Fruit fly (Drosophila melanogaster): ENCODE data around the gene CG14130.

Gene CG14130

DNA sequence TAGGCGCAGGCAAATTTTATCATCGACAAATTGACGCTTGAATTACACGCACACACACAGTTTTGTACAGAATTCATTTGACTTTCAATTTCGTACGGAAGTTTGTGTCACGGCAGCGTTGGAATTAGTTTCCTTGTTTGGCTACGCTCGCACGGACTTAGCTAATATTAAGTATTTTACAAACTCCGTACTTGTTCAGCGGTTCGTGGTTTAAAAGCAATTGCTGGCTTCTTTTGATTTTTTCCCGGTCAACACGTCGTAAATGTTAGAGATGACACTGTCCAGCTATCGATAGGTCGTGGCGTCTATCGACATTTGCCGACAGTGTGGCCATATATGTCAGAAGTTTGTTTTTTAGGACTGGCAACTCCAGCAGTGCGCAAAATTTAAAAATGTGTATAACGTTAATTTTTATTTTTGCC is 18.1 kb downstream of the CG14130 start, which contains the start of gene CycA:
Gene CycA, minus strand, starts transcription at position 283 of the 422 bp plus-strand sequence.
- TF ChIP-seq CG8159 (tag; optimal IDR thresholded peaks at IDR 0.05) (no peak), fd96Ca (GFP tag; IDR thresholded peaks at IDR 0.05) (no peak), CG32121 (GFP tag; IDR thresholded peaks at IDR 0.05) (no peak), rn (GFP tag; IDR thresholded peaks at IDR 0.05) (no peak), Ets98B (GFP tag; IDR thresholded peaks at IDR 0.05) (no peak), CG13204 (GFP tag; optimal IDR thresholded peaks at IDR 0.05) (no peak), Snoo (tag; optimal IDR thresholded peaks at IDR 0.05) (no peak), CG34367 (tag; optimal IDR thresholded peaks at IDR 0.05) (no peak), CG10348 (GFP tag; IDR thresholded peaks at IDR 0.05) (no peak), CG12605 (GFP tag; IDR thresholded peaks at IDR 0.05) (no peak), Pif1A (GFP tag; optimal IDR thresholded peaks at IDR 0.05) (no peak), Pif1B (GFP tag; optimal IDR thresholded peaks at IDR 0.05) (no peak), CG15710 (tag; optimal IDR thresholded peaks at IDR 0.05) (no peak), CG14655 (GFP tag; optimal IDR thresholded peaks at IDR 0.05) (no peak), EcR (GFP tag; optimal IDR thresholded peaks at IDR 0.05) (no peak)

dm6 chr3L:11836575-11837077 is 21.4 kb downstream of the CG14130 start, which contains the start of gene CG43064:
TSS of gene CG43064 (minus strand) at chr3L:11836721.
- no peak for TF ChIP-seq D1 (tag; optimal IDR thresholded peaks at IDR 0.05)
- TF ChIP-seq CG32121 (GFP tag; IDR thresholded peaks at IDR 0.05): no peak
- TF ChIP-seq CG17806 (tag; optimal IDR thresholded peaks at IDR 0.05): no peak
- TF ChIP-seq CG15710 (tag; optimal IDR thresholded peaks at IDR 0.05): no peak
- TF ChIP-seq CG12605 (GFP tag; IDR thresholded peaks at IDR 0.05): no peak

- TF ChIP-seq rn (GFP tag; IDR thresholded peaks at IDR 0.05): no peak
- TF ChIP-seq CG15710 (tag; optimal IDR thresholded peaks at IDR 0.05): no peak
- TF ChIP-seq Pif1B (GFP tag; optimal IDR thresholded peaks at IDR 0.05): no peak
- TF ChIP-seq CG9948 (tag; optimal IDR thresholded peaks at IDR 0.05): no peak
- no peak for TF ChIP-seq Pif1A (GFP tag; optimal IDR thresholded peaks at IDR 0.05)
- no peak for TF ChIP-seq CG4496 (GFP tag; IDR thresholded peaks at IDR 0.05)
- no peak for TF ChIP-seq CG32121 (GFP tag; IDR thresholded peaks at IDR 0.05)
- TF ChIP-seq fd96Ca (GFP tag; IDR thresholded peaks at IDR 0.05): no peak
- no peak for TF ChIP-seq CG34367 (tag; optimal IDR thresholded peaks at IDR 0.05)
- no peak for TF ChIP-seq CG14655 (GFP tag; optimal IDR thresholded peaks at IDR 0.05)
- TF ChIP-seq CG17806 (tag; optimal IDR thresholded peaks at IDR 0.05): no peak
- TF ChIP-seq Snoo (tag; optimal IDR thresholded peaks at IDR 0.05): no peak
- TF ChIP-seq CG10348 (GFP tag; IDR thresholded peaks at IDR 0.05): no peak
- no peak for TF ChIP-seq Ets98B (GFP tag; IDR thresholded peaks at IDR 0.05)
- TF ChIP-seq CG8159 (tag; optimal IDR thresholded peaks at IDR 0.05): no peak
- no peak for TF ChIP-seq gl (tag; optimal IDR thresholded peaks at IDR 0.05)
Measured at dm6 chr3L:11847703-11848102, 32.5 kb downstream of the CG14130 start, which contains the start of gene CG12521. TSS of gene CG12521 (minus strand) at chr3L:11847803.

DNA sequence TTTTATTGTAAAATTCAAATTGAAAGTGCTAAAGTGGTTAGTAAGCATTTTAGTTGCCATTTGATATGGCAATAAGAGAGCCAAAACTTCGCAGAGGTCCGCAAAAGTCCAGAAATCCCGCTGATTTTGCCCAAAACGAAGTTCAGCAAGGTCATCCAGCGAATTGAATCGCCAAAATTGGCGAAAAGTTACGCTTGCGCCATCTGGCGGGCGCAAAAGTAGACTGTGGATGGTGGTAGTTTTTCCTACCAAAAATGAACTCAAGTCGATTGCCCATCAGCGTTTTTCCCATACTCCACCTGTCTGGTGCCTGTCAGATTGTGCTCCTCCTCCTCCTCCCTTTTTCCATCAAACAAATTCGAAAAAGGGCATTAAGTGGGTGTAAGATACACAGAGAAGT is 37.7 kb downstream of the CG14130 start:
- TF ChIP-seq CG12605 (GFP tag; IDR thresholded peaks at IDR 0.05): no peak
- no peak for TF ChIP-seq Pif1A (GFP tag; optimal IDR thresholded peaks at IDR 0.05)
- TF ChIP-seq CG8301 (tag; optimal IDR thresholded peaks at IDR 0.05): no peak
- no peak for TF ChIP-seq CG13204 (GFP tag; optimal IDR thresholded peaks at IDR 0.05)
- no peak for TF ChIP-seq EcR (GFP tag; optimal IDR thresholded peaks at IDR 0.05)
- TF ChIP-seq CG14655 (GFP tag; optimal IDR thresholded peaks at IDR 0.05): no peak
- TF ChIP-seq Ets98B (GFP tag; IDR thresholded peaks at IDR 0.05): no peak
- no peak for TF ChIP-seq CG8159 (tag; optimal IDR thresholded peaks at IDR 0.05)
- no peak for TF ChIP-seq CG34367 (tag; optimal IDR thresholded peaks at IDR 0.05)
- no peak for TF ChIP-seq CG17806 (tag; optimal IDR thresholded peaks at IDR 0.05)
- no peak for TF ChIP-seq CG32121 (GFP tag; IDR thresholded peaks at IDR 0.05)
- TF ChIP-seq D1 (tag; optimal IDR thresholded peaks at IDR 0.05): no peak
- TF ChIP-seq CG10348 (GFP tag; IDR thresholded peaks at IDR 0.05): no peak
- TF ChIP-seq CG15710 (tag; optimal IDR thresholded peaks at IDR 0.05): no peak
- no peak for TF ChIP-seq CG4496 (GFP tag; IDR thresholded peaks at IDR 0.05)
- no peak for TF ChIP-seq Pif1B (GFP tag; optimal IDR thresholded peaks at IDR 0.05)
- TF ChIP-seq CG9948 (tag; optimal IDR thresholded peaks at IDR 0.05): no peak

DNA sequence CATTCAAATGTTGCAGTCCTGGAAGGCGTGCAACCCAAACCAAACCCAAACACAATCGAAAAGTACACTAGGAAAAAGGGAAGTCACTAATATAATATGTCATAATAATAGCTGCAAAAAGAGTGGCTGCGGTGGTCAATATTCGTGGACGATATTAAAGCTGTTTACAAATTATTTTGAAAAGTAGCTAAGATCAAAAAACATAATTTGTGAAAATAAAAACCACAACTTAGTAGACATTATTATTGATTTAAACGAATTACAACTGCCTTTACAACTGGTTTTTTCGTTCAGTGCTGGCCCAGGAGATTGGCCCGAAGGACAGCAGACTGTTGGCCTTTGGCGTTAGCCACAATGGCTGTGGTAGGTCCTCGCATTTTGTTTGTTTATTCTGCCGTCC is 43.5 kb downstream of the CG14130 start:
- TF ChIP-seq gl (tag; optimal IDR thresholded peaks at IDR 0.05) (no peak), CG12605 (GFP tag; IDR thresholded peaks at IDR 0.05) (no peak), CG9948 (tag; optimal IDR thresholded peaks at IDR 0.05) (no peak), Pif1A (GFP tag; optimal IDR thresholded peaks at IDR 0.05) (no peak), CG15710 (tag; optimal IDR thresholded peaks at IDR 0.05) (no peak), CG8159 (tag; optimal IDR thresholded peaks at IDR 0.05) (no peak), CG32121 (GFP tag; IDR thresholded peaks at IDR 0.05) (no peak)

DNA sequence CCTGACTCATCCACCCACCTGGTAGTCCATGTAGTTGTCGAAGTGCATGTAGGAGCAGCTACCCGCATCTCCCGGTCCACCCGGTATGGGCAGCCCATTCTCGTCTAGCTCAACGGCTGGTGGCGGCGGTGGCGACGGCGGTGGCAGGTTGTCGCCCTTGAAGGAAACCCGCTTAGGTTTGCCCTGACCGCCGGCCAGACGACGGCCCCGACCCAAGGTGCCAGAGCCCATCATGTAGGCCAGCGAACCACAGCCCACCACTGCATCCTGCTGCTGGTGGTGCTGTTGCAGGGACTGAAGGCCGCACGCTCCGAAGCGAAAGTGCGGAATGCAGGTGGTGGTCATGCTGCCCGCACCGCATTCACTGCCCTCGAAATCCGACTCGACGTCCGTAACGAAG is 47.0 kb downstream of the CG14130 start:
- TF ChIP-seq CG14655 (GFP tag; optimal IDR thresholded peaks at IDR 0.05) (no peak), CG32121 (GFP tag; IDR thresholded peaks at IDR 0.05) (no peak), Ets98B (GFP tag; IDR thresholded peaks at IDR 0.05) (no peak), EcR (GFP tag; optimal IDR thresholded peaks at IDR 0.05) (no peak), CG9948 (tag; optimal IDR thresholded peaks at IDR 0.05) (no peak), fd96Ca (GFP tag; IDR thresholded peaks at IDR 0.05) (no peak)

dm6 chr3L:11863587-11863986 is 48.3 kb downstream of the CG14130 start:
- TF ChIP-seq D1 (tag; optimal IDR thresholded peaks at IDR 0.05) (no peak), CG9948 (tag; optimal IDR thresholded peaks at IDR 0.05) (peak; percentile 21), CG8301 (tag; optimal IDR thresholded peaks at IDR 0.05) (no peak), CG8159 (tag; optimal IDR thresholded peaks at IDR 0.05) (peak; percentile 69), Pif1A (GFP tag; optimal IDR thresholded peaks at IDR 0.05) (no peak), CG15710 (tag; optimal IDR thresholded peaks at IDR 0.05) (peak; percentile 30), CG14655 (GFP tag; optimal IDR thresholded peaks at IDR 0.05) (peak; percentile 37)
